Worm (Caenorhabditis elegans): ENCODE data around the gene srw-91.

DNA sequence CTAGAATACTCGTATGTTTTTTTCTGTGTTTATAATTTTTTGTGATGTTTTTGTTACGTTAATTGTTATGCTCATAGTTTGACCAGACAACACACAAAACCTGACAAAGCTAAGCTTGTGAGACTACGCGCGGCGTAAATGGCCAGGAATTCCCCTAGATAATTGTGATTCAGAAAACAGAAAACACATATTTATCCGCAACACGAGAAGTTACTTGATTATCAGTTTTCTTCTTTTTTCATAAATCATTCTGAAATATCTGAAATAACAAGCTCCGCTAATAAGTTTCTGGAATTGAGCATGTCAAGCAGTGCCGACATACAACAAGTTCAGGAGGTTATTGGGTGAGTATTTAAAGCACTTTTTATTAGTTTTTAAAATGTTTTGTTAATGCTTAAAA is 30.2 kb upstream of the srw-91 start, which contains the start of gene srw-100:
- TF ChIP-seq nhr-11 (tag; optimal IDR thresholded peaks at IDR 0.05) (no peak), elt-1 (tag; optimal IDR thresholded peaks at IDR 0.05) (no peak), zag-1 (tag; optimal IDR thresholded peaks at IDR 0.05) (no peak), skn-1 (tag; optimal IDR thresholded peaks at IDR 0.05) (no peak), lin-15B (tag; optimal IDR thresholded peaks at IDR 0.05) (no peak), snpc-4 (tag; optimal IDR thresholded peaks at IDR 0.05) (no peak), unc-62 (GFP tag; optimal IDR thresholded peaks at IDR 0.05) (no peak), tbx-2 (tag; optimal IDR thresholded peaks at IDR 0.05) (no peak), nhr-237 (tag; optimal IDR thresholded peaks at IDR 0.05) (no peak), mdl-1 (tag; optimal IDR thresholded peaks at IDR 0.05) (no peak), elt-3 (tag; optimal IDR thresholded peaks at IDR 0.05) (no peak), nhr-23 (tag; optimal IDR thresholded peaks at IDR 0.05) (no peak), ama-1 (optimal IDR thresholded peaks at IDR 0.05) (no peak), lsy-12 (tag; optimal IDR thresholded peaks at IDR 0.05) (no peak)

Data from whole organism, L3 larva.